Fruit fly (Drosophila melanogaster) whole organism, adult: ENCODE results near the gene CG13891.

ENCODE experiments used
- CG12768 ChIP-seq: fragments of 200-800 bp; sonication (Bioruptor generic); optimal IDR thresholded peaks from 2 replicates; lab custom pipeline; 2017; ENCODE audit warnings: missing biosample characterization, missing genetic modification characterization, mild to moderate bottlenecking, moderate library complexity, missing genetic modification reagents
- CG14711 ChIP-seq: fragments of 200-800 bp; sonication (Bioruptor generic); optimal IDR thresholded peaks from 2 replicates; lab custom pipeline; 2018; ENCODE audit warnings: missing biosample characterization, mild to moderate bottlenecking, missing genetic modification characterization, moderate library complexity
- CG1620 ChIP-seq: fragments of 200-800 bp; sonication (Bioruptor generic); optimal IDR thresholded peaks from 2 replicates; lab custom pipeline; 2016; ENCODE audit warnings: missing biosample characterization, missing genetic modification characterization
- CG33017 ChIP-seq: fragments of 200-800 bp; sonication (Bioruptor generic); optimal IDR thresholded peaks from 2 replicates; lab custom pipeline; 2018; ENCODE audit warnings: missing biosample characterization, mild to moderate bottlenecking, missing genetic modification characterization, moderate library complexity
- CG5204 ChIP-seq: fragments of 200-800 bp; sonication (Bioruptor generic); optimal IDR thresholded peaks from 2 replicates; lab custom pipeline; 2016; ENCODE audit warnings: missing biosample characterization, missing genetic modification characterization
- CG7045 ChIP-seq: fragments of 200-800 bp; sonication (Bioruptor generic); optimal IDR thresholded peaks from 2 replicates; lab custom pipeline; 2017; ENCODE audit warnings: missing biosample characterization, mild to moderate bottlenecking, missing genetic modification characterization
- CG7101 ChIP-seq: fragments of 200-800 bp; sonication (Bioruptor generic); optimal IDR thresholded peaks from 2 replicates; lab custom pipeline; 2018; ENCODE audit warnings: missing biosample characterization, mild to moderate bottlenecking, missing genetic modification characterization, moderate library complexity
- Clk ChIP-seq: fragments of 200-800 bp; sonication (Bioruptor generic); optimal IDR thresholded peaks from 2 replicates; lab custom pipeline; 2017; ENCODE audit warnings: missing biosample characterization, missing genetic modification characterization
- Crg-1 ChIP-seq: fragments of 200-800 bp; sonication (Bioruptor generic); optimal IDR thresholded peaks from 2 replicates; lab custom pipeline; 2016; ENCODE audit warnings: missing biosample characterization, missing genetic modification characterization
- Hr96 ChIP-seq: fragments of 200-800 bp; sonication (Bioruptor generic); optimal IDR thresholded peaks from 2 replicates; lab custom pipeline; 2016; ENCODE audit warnings: missing biosample characterization, missing genetic modification characterization
- Mnt ChIP-seq: fragments of 200-800 bp; sonication (Bioruptor generic); optimal IDR thresholded peaks from 2 replicates; lab custom pipeline; 2016; ENCODE audit warnings: missing biosample characterization, mild to moderate bottlenecking, missing genetic modification characterization
- bab1 ChIP-seq: fragments of 200-800 bp; sonication (Bioruptor generic); optimal IDR thresholded peaks from 3 replicates; lab custom pipeline; 2019; ENCODE audit warnings: missing biosample characterization, mild to moderate bottlenecking, missing genetic modification characterization, moderate library complexity
- cic ChIP-seq: fragments of 200-800 bp; sonication (Bioruptor generic); optimal IDR thresholded peaks from 2 replicates; lab custom pipeline; 2017; ENCODE audit warnings: missing biosample characterization, mild to moderate bottlenecking, missing genetic modification characterization, moderate library complexity
- cnc ChIP-seq, 2 experiments: fragments of >200 bp; optimal IDR thresholded peaks; 2 replicates each; lab custom pipeline; 2017
- ovo ChIP-seq: fragments of 200-800 bp; sonication (Bioruptor generic); optimal IDR thresholded peaks from 2 replicates; lab custom pipeline; 2016; ENCODE audit warnings: missing biosample characterization, missing genetic modification characterization
- pad ChIP-seq: fragments of 200-800 bp; sonication (Bioruptor generic); optimal IDR thresholded peaks from 3 replicates; lab custom pipeline; 2017; ENCODE audit warnings: missing biosample characterization, missing genetic modification characterization, mild to moderate bottlenecking, moderate library complexity, missing genetic modification reagents
- tj ChIP-seq: fragments of 200-800 bp; sonication (Bioruptor generic); optimal IDR thresholded peaks from 3 replicates; lab custom pipeline; 2017; ENCODE audit warnings: missing biosample characterization, mild to moderate bottlenecking, missing genetic modification characterization, moderate library complexity
- toe ChIP-seq: fragments of 200-800 bp; sonication (Bioruptor generic); optimal IDR thresholded peaks from 2 replicates; lab custom pipeline; 2016; ENCODE audit warnings: missing biosample characterization, missing genetic modification characterization

CG13891 gene

dm6 chr3L:390194-390593 is 43.5 kb downstream of the CG13891 start:
- no peak for TF ChIP-seq Crg-1 (GFP tag; lab: Kevin White, UChicago)
- TF ChIP-seq toe (GFP tag; lab: Kevin White, UChicago): no peak
- TF ChIP-seq pad: no peak

- TF ChIP-seq CG5204 (GFP tag; lab: Kevin White, UChicago) (no peak), toe (GFP tag; lab: Kevin White, UChicago) (no peak), CG7045 (GFP tag; lab: Kevin White, UChicago) (no peak), Crg-1 (GFP tag; lab: Kevin White, UChicago) (no peak), Mnt (GFP tag; lab: Kevin White, UChicago) (no peak), Clk (GFP tag; lab: Kevin White, UChicago) (no peak)
Measured at dm6 chr3L:388094-388493, 45.6 kb downstream of the CG13891 start.

- TF ChIP-seq Clk (GFP tag; lab: Kevin White, UChicago): no peak
- TF ChIP-seq cic (GFP tag; lab: Kevin White, UChicago): no peak
- no peak for TF ChIP-seq tj (GFP tag; lab: Kevin White, UChicago)
- no peak for TF ChIP-seq bab1 (GFP tag; lab: Kevin White, UChicago)
- no peak for TF ChIP-seq CG33017 (tag; lab: Kevin White, UChicago)
- TF ChIP-seq Crg-1 (GFP tag; lab: Kevin White, UChicago): no peak
- no peak for TF ChIP-seq cnc (optimal IDR thresholded peaks at IDR 0.05; lab: Kevin White, UChicago)
- no peak for TF ChIP-seq CG5204 (GFP tag; lab: Kevin White, UChicago)
- no peak for TF ChIP-seq CG12768 (GFP tag; lab: Kevin White, UChicago)
- TF ChIP-seq CG1620 (GFP tag; lab: Kevin White, UChicago): no peak
- no peak for TF ChIP-seq CG7045 (GFP tag; lab: Kevin White, UChicago)
- TF ChIP-seq ovo: no peak
- no peak for TF ChIP-seq CG7101 (tag; lab: Kevin White, UChicago)
- no peak for TF ChIP-seq Mnt (GFP tag; lab: Kevin White, UChicago)
- no peak for TF ChIP-seq Hr96 (GFP tag; lab: Kevin White, UChicago)
- TF ChIP-seq toe (GFP tag; lab: Kevin White, UChicago): no peak
- no peak for TF ChIP-seq CG14711 (tag; lab: Kevin White, UChicago)
Measured at dm6 chr3L:385095-385494, 48.6 kb downstream of the CG13891 start.
